Fruit fly (Drosophila melanogaster): Measurements from ENCODE around the gene zpg.

The zpg gene

DNA sequence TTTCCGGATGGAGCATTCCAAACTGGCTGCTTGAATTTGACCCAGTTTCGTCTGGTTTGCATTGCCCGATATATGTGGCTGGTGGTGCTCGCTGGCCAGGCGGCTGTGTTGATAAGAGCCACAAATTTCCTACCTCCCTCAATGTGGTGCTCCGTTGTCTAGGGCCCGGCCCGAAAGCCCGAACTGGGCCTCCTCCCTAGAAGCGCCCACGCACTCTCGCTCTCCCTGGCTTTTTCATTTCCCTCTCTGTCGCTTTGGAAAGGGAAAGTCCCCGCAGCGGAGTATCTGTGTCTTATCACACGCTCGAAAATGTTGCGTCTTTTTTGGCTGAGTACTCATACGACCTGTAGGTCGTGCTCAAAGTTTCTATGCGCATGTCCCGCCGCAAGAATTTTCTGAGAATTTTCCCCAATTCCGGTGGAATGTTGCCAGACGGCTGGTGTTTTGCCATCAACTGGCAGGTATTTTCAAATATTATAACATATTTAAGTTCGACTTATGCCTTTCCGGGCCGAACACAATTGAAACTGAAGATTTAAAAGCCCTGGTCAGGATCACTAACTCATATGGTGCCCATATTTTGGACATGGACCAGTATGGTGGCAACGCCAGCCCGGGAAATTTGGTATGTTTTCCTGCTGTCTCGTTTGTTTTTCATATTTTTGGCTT, 3.2 kb upstream of the zpg start, which contains the start of gene axed (continued):
- TF ChIP-seq Ets97D (GFP tag; optimal IDR thresholded peaks at IDR 0.05) (peak; percentile 68), kni (GFP tag; optimal IDR thresholded peaks at IDR 0.05) (no peak), CG15696 (tag; optimal IDR thresholded peaks at IDR 0.05) (no peak), CG18262 (tag; optimal IDR thresholded peaks at IDR 0.05) (no peak), CG15514 (GFP tag; optimal IDR thresholded peaks at IDR 0.05) (peak; percentile 47), Ssrp (tag; optimal IDR thresholded peaks at IDR 0.05) (no peak), Jarid2 (GFP tag; optimal IDR thresholded peaks at IDR 0.05) (no peak), CG2199 (GFP tag; IDR thresholded peaks at IDR 0.05) (no peak), pho (GFP tag; optimal IDR thresholded peaks at IDR 0.05) (no peak), scrt (GFP tag; optimal IDR thresholded peaks at IDR 0.05) (peak; percentile 68), CG12219 (GFP tag; optimal IDR thresholded peaks at IDR 0.05) (no peak), CG7839 (tag; optimal IDR thresholded peaks at IDR 0.05) (peak; percentile 29), phol (tag; optimal IDR thresholded peaks at IDR 0.05) (peak; percentile 31), PHDP (tag; optimal IDR thresholded peaks at IDR 0.05) (no peak), Hr51 (GFP tag; optimal IDR thresholded peaks at IDR 0.05) (peak in 1 of 2 experiments; percentile 48), CG2889 (GFP tag; IDR thresholded peaks at IDR 0.05) (no peak), aop (GFP tag; IDR thresholded peaks at IDR 0.05) (no peak), peb (GFP tag; IDR thresholded peaks at IDR 0.05) (0 out of 2 replicates have a peak, but pooled peaks have one; percentile 11), Scr (GFP tag; IDR thresholded peaks at IDR 0.05; ENCODE audit: partially characterized antibody) (no peak), fu2 (GFP tag; optimal IDR thresholded peaks at IDR 0.05) (no peak), zfh1 (GFP tag; IDR thresholded peaks at IDR 0.05) (no peak), slp2 (GFP tag; optimal IDR thresholded peaks at IDR 0.05) (no peak), croc (GFP tag; conservative IDR thresholded peaks at IDR 0.05) (no peak), nerfin-1 (tag; optimal IDR thresholded peaks at IDR 0.05) (peak; percentile 38), luna (GFP tag; optimal IDR thresholded peaks at IDR 0.05) (no peak), mirr (GFP tag; optimal IDR thresholded peaks at IDR 0.05) (no peak), Trl (optimal IDR thresholded peaks at IDR 0.05) (peak; percentile 42 to 68), Trl (GFP tag; optimal IDR thresholded peaks at IDR 0.05) (peak; percentile 36), Sox102F (GFP tag; optimal IDR thresholded peaks at IDR 0.05) (no peak), CG6254 (GFP tag; optimal IDR thresholded peaks at IDR 0.05) (no peak), B-H1 (GFP tag; IDR thresholded peaks at IDR 0.05) (no peak), eve (GFP tag; optimal IDR thresholded peaks at IDR 0.05) (no peak), nmo (GFP tag; optimal IDR thresholded peaks at IDR 0.05) (peak; percentile 16), CG11696 (GFP tag; IDR thresholded peaks at IDR 0.05) (no peak), Lpt (GFP tag; optimal IDR thresholded peaks at IDR 0.05) (no peak), TFAM (GFP tag; optimal IDR thresholded peaks at IDR 0.05) (no peak), CG8290 (GFP tag; optimal IDR thresholded peaks at IDR 0.05) (no peak), CG8290 (tag; optimal IDR thresholded peaks at IDR 0.05) (no peak), Mes4 (GFP tag; optimal IDR thresholded peaks at IDR 0.05) (no peak), crc (GFP tag; optimal IDR thresholded peaks at IDR 0.05) (no peak), ash1 (GFP tag; optimal IDR thresholded peaks at IDR 0.05) (no peak), Fer1 (GFP tag; optimal IDR thresholded peaks at IDR 0.05) (peak; percentile 66), crp (GFP tag; optimal IDR thresholded peaks at IDR 0.05) (no peak), NK7.1 (GFP tag; optimal IDR thresholded peaks at IDR 0.05) (no peak), ap (GFP tag; IDR thresholded peaks at IDR 0.05) (no peak), CG13123 (GFP tag; optimal IDR thresholded peaks at IDR 0.05) (no peak), chm (GFP tag; IDR thresholded peaks at IDR 0.05) (no peak), CG11456 (GFP tag; IDR thresholded peaks at IDR 0.05) (no peak), ase (GFP tag; IDR thresholded peaks at IDR 0.05) (no peak), D19A (tag; optimal IDR thresholded peaks at IDR 0.05) (no peak), CG9797 (GFP tag; optimal IDR thresholded peaks at IDR 0.05) (no peak)

All from whole organism, embryonic.